Worm (Caenorhabditis elegans): ENCODE measurements around the gene hadb-1.

DNA sequence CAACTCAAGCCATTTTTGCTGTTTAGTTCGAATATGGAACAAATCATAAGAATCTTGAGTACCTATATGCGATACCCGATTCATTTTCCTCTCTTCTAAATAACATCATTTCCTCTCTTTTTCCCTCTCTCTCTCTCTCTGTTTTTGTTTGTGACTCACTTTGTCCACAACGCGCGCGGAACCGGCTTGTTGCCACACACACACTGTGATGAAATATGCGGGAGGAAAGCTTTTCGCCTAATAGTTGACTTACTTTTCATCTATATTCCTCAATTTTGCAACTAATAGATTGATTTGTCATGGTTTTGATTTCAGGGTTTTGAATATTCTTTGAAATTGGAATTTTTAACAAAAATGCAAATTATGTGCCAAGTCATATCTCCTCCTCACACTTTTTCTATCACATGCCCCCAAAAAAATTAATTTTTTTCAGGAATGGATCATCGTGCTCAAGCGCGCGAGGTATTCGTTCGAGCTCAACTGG, 31.5 kb upstream of the hadb-1 start, which contains the start of gene hipr-1:
- no peak for TF ChIP-seq dao-5 (tag; optimal IDR thresholded peaks at IDR 0.05)
- no peak for TF ChIP-seq W03F9.2 (tag; optimal IDR thresholded peaks at IDR 0.05)
- no peak for TF ChIP-seq him-1 (tag; optimal IDR thresholded peaks at IDR 0.05)

All from whole organism, L4/young adult.